Worm (Caenorhabditis elegans): ENCODE measurements around the gene fbxb-31.

Gene fbxb-31

ce11 chrII:3659776-3660175, 20.6 kb upstream of the fbxb-31 start, which contains the start of gene F19B10.4:
Gene F19B10.4, plus strand, starts transcription at chrII:3660076.
- TF ChIP-seq ceh-28 (tag; optimal IDR thresholded peaks at IDR 0.05) (no peak), hmg-11 (tag; optimal IDR thresholded peaks at IDR 0.05) (no peak), nhr-43 (tag; optimal IDR thresholded peaks at IDR 0.05; ENCODE audit: poor library complexity, severe bottlenecking) (no peak), fos-1 (tag; optimal IDR thresholded peaks at IDR 0.05) (no peak), elt-3 (tag; optimal IDR thresholded peaks at IDR 0.05) (no peak), sea-2 (GFP tag; optimal IDR thresholded peaks at IDR 0.05) (no peak), elt-1 (tag; optimal IDR thresholded peaks at IDR 0.05) (no peak), nhr-25 (tag; optimal IDR thresholded peaks at IDR 0.05) (no peak), mdl-1 (tag; optimal IDR thresholded peaks at IDR 0.05) (no peak), lsy-12 (tag; optimal IDR thresholded peaks at IDR 0.05) (no peak), nhr-28 (tag; optimal IDR thresholded peaks at IDR 0.05) (no peak), ceh-9 (tag; optimal IDR thresholded peaks at IDR 0.05) (no peak), nhr-76 (tag; optimal IDR thresholded peaks at IDR 0.05) (no peak), skn-1 (tag; optimal IDR thresholded peaks at IDR 0.05) (no peak), ztf-4 (tag; optimal IDR thresholded peaks at IDR 0.05) (no peak), snpc-4 (tag; optimal IDR thresholded peaks at IDR 0.05) (no peak), fkh-10 (GFP tag; optimal IDR thresholded peaks at IDR 0.05) (no peak), jun-1 (tag; optimal IDR thresholded peaks at IDR 0.05) (no peak)

- TF ChIP-seq skn-1 (tag; optimal IDR thresholded peaks at IDR 0.05) (no peak), nhr-12 (tag; optimal IDR thresholded peaks at IDR 0.05) (no peak), nhr-67 (tag; optimal IDR thresholded peaks at IDR 0.05) (no peak), egl-27 (tag; optimal IDR thresholded peaks at IDR 0.05) (no peak), elt-3 (tag; optimal IDR thresholded peaks at IDR 0.05) (no peak), hmg-11 (tag; optimal IDR thresholded peaks at IDR 0.05) (no peak)
These were observed 16.2 kb upstream of the fbxb-31 start, which contains the start of gene F19B10.5 for ce11 chrII:3655378-3655777. Gene F19B10.5, plus strand, starts transcription at chrII:3655678.

- TF ChIP-seq unc-62 (GFP tag; optimal IDR thresholded peaks at IDR 0.05) (no peak), ceh-9 (tag; optimal IDR thresholded peaks at IDR 0.05) (no peak), nhr-43 (tag; optimal IDR thresholded peaks at IDR 0.05; ENCODE audit: poor library complexity, severe bottlenecking) (no peak), pha-4 (tag; optimal IDR thresholded peaks at IDR 0.05) (no peak), ceh-28 (tag; optimal IDR thresholded peaks at IDR 0.05) (no peak), mml-1 (tag; optimal IDR thresholded peaks at IDR 0.05) (no peak), nhr-76 (tag; optimal IDR thresholded peaks at IDR 0.05) (no peak), lsy-12 (tag; optimal IDR thresholded peaks at IDR 0.05) (no peak), aly-2 (tag; optimal IDR thresholded peaks at IDR 0.05) (no peak), snpc-4 (tag; optimal IDR thresholded peaks at IDR 0.05) (no peak), elt-3 (tag; optimal IDR thresholded peaks at IDR 0.05) (no peak), ztf-4 (tag; optimal IDR thresholded peaks at IDR 0.05) (no peak), sea-2 (GFP tag; optimal IDR thresholded peaks at IDR 0.05) (no peak), skn-1 (tag; optimal IDR thresholded peaks at IDR 0.05) (no peak), R02D3.7 (tag; optimal IDR thresholded peaks at IDR 0.05) (no peak), nfya-1 (tag; optimal IDR thresholded peaks at IDR 0.05; ENCODE audit: insufficient read depth) (no peak), nhr-67 (tag; optimal IDR thresholded peaks at IDR 0.05) (no peak), fkh-2 (tag; optimal IDR thresholded peaks at IDR 0.05) (no peak)
These were observed 8.0 kb upstream of the fbxb-31 start, which contains the start of gene fbxb-33 for ce11 chrII:3647111-3647510. Gene fbxb-33, plus strand, starts transcription at chrII:3647411.

- TF ChIP-seq snpc-4 (tag; optimal IDR thresholded peaks at IDR 0.05) (no peak), pha-4 (tag; optimal IDR thresholded peaks at IDR 0.05) (no peak), ztf-11 (tag; optimal IDR thresholded peaks at IDR 0.05) (no peak), nhr-11 (tag; optimal IDR thresholded peaks at IDR 0.05) (no peak), nhr-67 (tag; optimal IDR thresholded peaks at IDR 0.05) (no peak), elt-3 (tag; optimal IDR thresholded peaks at IDR 0.05) (no peak), ceh-82 (tag; optimal IDR thresholded peaks at IDR 0.05) (no peak), hmg-11 (tag; optimal IDR thresholded peaks at IDR 0.05) (no peak), nhr-25 (tag; optimal IDR thresholded peaks at IDR 0.05) (no peak), lsy-12 (tag; optimal IDR thresholded peaks at IDR 0.05) (no peak), ceh-16 (tag; optimal IDR thresholded peaks at IDR 0.05) (no peak), nhr-237 (tag; optimal IDR thresholded peaks at IDR 0.05) (no peak)
These were observed 2.1 kb upstream of the fbxb-31 start, which contains the start of gene M151.1 for ce11 chrII:3641197-3641596. Gene M151.1, plus strand, starts transcription at chrII:3641497.

- TF ChIP-seq elt-2 (tag; optimal IDR thresholded peaks at IDR 0.05) (no peak), ceh-16 (tag; optimal IDR thresholded peaks at IDR 0.05) (no peak), nhr-67 (tag; optimal IDR thresholded peaks at IDR 0.05) (no peak), skn-1 (tag; optimal IDR thresholded peaks at IDR 0.05) (no peak), pqm-1 (tag; optimal IDR thresholded peaks at IDR 0.05) (no peak), mdl-1 (tag; optimal IDR thresholded peaks at IDR 0.05) (no peak), hmg-11 (tag; optimal IDR thresholded peaks at IDR 0.05) (no peak), nhr-43 (tag; optimal IDR thresholded peaks at IDR 0.05; ENCODE audit: poor library complexity, severe bottlenecking) (no peak), egl-5 (tag; optimal IDR thresholded peaks at IDR 0.05) (no peak), eor-1 (tag; optimal IDR thresholded peaks at IDR 0.05) (no peak), nhr-25 (tag; optimal IDR thresholded peaks at IDR 0.05) (no peak), nhr-11 (tag; optimal IDR thresholded peaks at IDR 0.05) (no peak), lin-15B (tag; optimal IDR thresholded peaks at IDR 0.05) (no peak)
These were observed 1.1 kb upstream of the fbxb-31 start, which contains the start of gene M151.10 for ce11 chrII:3640197-3640596. Gene M151.10, minus strand, starts transcription at chrII:3640297.

Measured in whole organism, L3 larva.